Fruit fly (Drosophila melanogaster) whole organism, embryonic: ENCODE results near the gene nudC.

ENCODE experiments used
- B-H1 ChIP-seq: fragments of 200-800 bp; sonication (Bioruptor generic); IDR thresholded peaks from 3 replicates; pipeline ENCODE4 v1.3.6; 2022; ENCODE audit warnings: missing biosample characterization, missing genetic modification characterization
- CG11696 ChIP-seq: fragments of 200-800 bp; sonication (Bioruptor generic); IDR thresholded peaks from 2 replicates; pipeline ENCODE4 v1.3.6; 2022; ENCODE audit warnings: missing biosample characterization, missing genetic modification characterization
- CG15479 ChIP-seq: fragments of 200-800 bp; sonication (Bioruptor generic); optimal IDR thresholded peaks from 3 replicates; lab custom pipeline; 2019; ENCODE audit warnings: missing biosample characterization, mild to moderate bottlenecking, missing genetic modification characterization, moderate library complexity
- CG16779 ChIP-seq: fragments of 200-800 bp; sonication (Bioruptor generic); IDR thresholded peaks from 2 replicates; pipeline ENCODE4 v1.3.6; 2022; ENCODE audit warnings: missing biosample characterization, missing genetic modification characterization
- CG17612 ChIP-seq: fragments of 200-800 bp; sonication (Bioruptor generic); IDR thresholded peaks from 2 replicates; pipeline ENCODE4 v1.3.6; 2022; ENCODE audit warnings: missing biosample characterization, missing genetic modification characterization
- CG17829 ChIP-seq: fragments of 200-800 bp; optimal IDR thresholded peaks from 2 replicates; lab custom pipeline; 2019; ENCODE audit warnings: missing biosample characterization, mild to moderate bottlenecking, missing genetic modification characterization, moderate library complexity
- CG2678 ChIP-seq: fragments of 200-800 bp; sonication (Bioruptor generic); optimal IDR thresholded peaks from 3 replicates; lab custom pipeline; 2019; ENCODE audit warnings: missing biosample characterization, mild to moderate bottlenecking, missing genetic modification characterization, moderate library complexity
- CG2889 ChIP-seq: fragments of 200-800 bp; sonication (Bioruptor generic); IDR thresholded peaks from 3 replicates; pipeline ENCODE4 v1.3.6; 2022; ENCODE audit warnings: missing biosample characterization, missing genetic modification characterization
- CG31365 ChIP-seq: fragments of 200-800 bp; sonication (Bioruptor generic); optimal IDR thresholded peaks from 2 replicates; lab custom pipeline; 2018; ENCODE audit warnings: missing biosample characterization, mild to moderate bottlenecking, missing genetic modification characterization
- CG32767 ChIP-seq: fragments of 200-800 bp; sonication (Bioruptor generic); IDR thresholded peaks from 2 replicates; pipeline ENCODE4 v1.3.6; 2022; ENCODE audit warnings: missing biosample characterization, missing genetic modification characterization
- CG33557 ChIP-seq: fragments of 200-800 bp; sonication (Bioruptor generic); optimal IDR thresholded peaks from 2 replicates; lab custom pipeline; 2019; ENCODE audit warnings: missing biosample characterization, mild to moderate bottlenecking, missing genetic modification characterization, moderate library complexity
- CG3407 ChIP-seq: fragments of 200-800 bp; sonication (Bioruptor generic); optimal IDR thresholded peaks from 2 replicates; lab custom pipeline; 2018; ENCODE audit warnings: missing biosample characterization, mild to moderate bottlenecking, missing genetic modification characterization
- CG4424 ChIP-seq: fragments of 200-800 bp; sonication (Bioruptor generic); optimal IDR thresholded peaks from 3 replicates; lab custom pipeline; 2016; ENCODE audit warnings: missing biosample characterization, missing genetic modification characterization
- CG4730 ChIP-seq: fragments of 200-800 bp; sonication (Bioruptor generic); IDR thresholded peaks from 2 replicates; pipeline ENCODE4 v1.3.6; 2022; ENCODE audit warnings: missing biosample characterization, missing genetic modification characterization
- CG6272 ChIP-seq: fragments of 200-800 bp; sonication (Bioruptor generic); IDR thresholded peaks from 2 replicates; pipeline ENCODE4 v1.3.6; 2022; ENCODE audit warnings: missing biosample characterization, missing genetic modification characterization
- CG6791 ChIP-seq: fragments of 200-800 bp; sonication (Bioruptor generic); IDR thresholded peaks from 3 replicates; pipeline ENCODE4 v1.3.6; 2022; ENCODE audit warnings: missing biosample characterization, missing genetic modification characterization; ENCODE audit not compliant: partially characterized antibody
- CG7372 ChIP-seq: fragments of 200-800 bp; sonication (Bioruptor generic); IDR thresholded peaks from 2 replicates; pipeline ENCODE4 v1.3.6; 2022; ENCODE audit warnings: missing biosample characterization, missing genetic modification characterization
- CG8388 ChIP-seq: fragments of 200-800 bp; sonication (Bioruptor generic); optimal IDR thresholded peaks from 2 replicates; lab custom pipeline; 2019; ENCODE audit warnings: missing biosample characterization, mild to moderate bottlenecking, missing genetic modification characterization, moderate library complexity
- Dek ChIP-seq: fragments of 200-800 bp; sonication (Bioruptor generic); optimal IDR thresholded peaks from 3 replicates; lab custom pipeline; 2019; ENCODE audit warnings: missing biosample characterization, mild to moderate bottlenecking, missing genetic modification characterization, moderate library complexity
- E2f1 ChIP-seq: fragments of 200-800 bp; sonication (Bioruptor generic); IDR thresholded peaks from 2 replicates; pipeline ENCODE4 v1.3.6; 2022; ENCODE audit warnings: missing biosample characterization, missing genetic modification characterization
- E2f2 ChIP-seq: fragments of 200-800 bp; sonication (Bioruptor generic); IDR thresholded peaks from 2 replicates; pipeline ENCODE4 v1.3.6; 2022; ENCODE audit warnings: missing biosample characterization, missing genetic modification characterization
- Fer2 ChIP-seq: fragments of 200-800 bp; sonication (Bioruptor generic); optimal IDR thresholded peaks from 2 replicates; lab custom pipeline; 2018; ENCODE audit warnings: missing biosample characterization, mild to moderate bottlenecking, missing genetic modification characterization, moderate library complexity
- Fer3 ChIP-seq: fragments of 200-800 bp; sonication (Bioruptor generic); optimal IDR thresholded peaks from 2 replicates; lab custom pipeline; 2018; ENCODE audit warnings: missing biosample characterization, mild to moderate bottlenecking, missing genetic modification characterization, moderate library complexity
- Hr39 ChIP-seq: fragments of >200 bp; optimal IDR thresholded peaks from 2 replicates; lab custom pipeline; 2017
- Jarid2 ChIP-seq: fragments of 200-800 bp; sonication (Bioruptor generic); optimal IDR thresholded peaks from 3 replicates; lab custom pipeline; 2017; ENCODE audit warnings: mild to moderate bottlenecking, missing biosample characterization, missing genetic modification reagents, missing genetic modification characterization
- Lim3 ChIP-seq: fragments of 200-800 bp; sonication (Bioruptor generic); IDR thresholded peaks from 2 replicates; pipeline ENCODE4 v1.3.6; 2022; ENCODE audit warnings: missing biosample characterization, missing genetic modification characterization
- MTF-1 ChIP-seq: fragments of 200-800 bp; sonication (Bioruptor generic); optimal IDR thresholded peaks from 2 replicates; lab custom pipeline; 2018; ENCODE audit warnings: missing biosample characterization, mild to moderate bottlenecking, missing genetic modification characterization, borderline replicate concordance
- Six4 ChIP-seq: fragments of 200-800 bp; sonication (Bioruptor generic); optimal IDR thresholded peaks from 2 replicates; lab custom pipeline; 2016; ENCODE audit warnings: missing biosample characterization, missing genetic modification characterization
- Sox100B ChIP-seq: fragments of 200-800 bp; sonication (Bioruptor generic); optimal IDR thresholded peaks from 3 replicates; lab custom pipeline; 2018; ENCODE audit warnings: missing biosample characterization, mild to moderate bottlenecking, missing genetic modification characterization
- Ssrp ChIP-seq: fragments of 200-800 bp; sonication (Bioruptor generic); optimal IDR thresholded peaks from 2 replicates; lab custom pipeline; 2018; ENCODE audit warnings: missing biosample characterization, mild to moderate bottlenecking, missing genetic modification characterization, moderate library complexity
- Tbp ChIP-seq: fragments of >200 bp; optimal IDR thresholded peaks from 2 replicates; lab custom pipeline; 2018; ENCODE audit warnings: missing biosample characterization, missing genetic modification characterization
- Trl ChIP-seq, 3 experiments: fragments of >200 bp in 2 of 3; fragments of 200-800 bp in 1 of 3; sonication (Bioruptor generic) in 1 of 3; optimal IDR thresholded peaks; 2 replicates in 1 of 3; 3 replicates in 2 of 3; lab custom pipeline; 2016 to 2017; ENCODE audit warnings: missing biosample characterization in 1 of 3, missing genetic modification characterization in 1 of 3
- Xrp1 ChIP-seq: fragments of 200-800 bp; sonication (Bioruptor generic); IDR thresholded peaks from 2 replicates; pipeline ENCODE4 v1.3.6; 2022; ENCODE audit warnings: missing biosample characterization, missing genetic modification characterization
- ara ChIP-seq: fragments of 200-800 bp; sonication (Bioruptor generic); IDR thresholded peaks from 2 replicates; pipeline ENCODE4 v1.3.6; 2022; ENCODE audit warnings: missing biosample characterization, missing genetic modification characterization
- bcd ChIP-seq: fragments of 200-800 bp; sonication (Bioruptor generic); optimal IDR thresholded peaks from 2 replicates; lab custom pipeline; 2017; ENCODE audit warnings: missing biosample characterization, mild to moderate bottlenecking, missing genetic modification characterization
- cad ChIP-seq: fragments of >200 bp; optimal IDR thresholded peaks from 2 replicates; lab custom pipeline; 2017; ENCODE audit warnings: missing biosample characterization, missing genetic modification characterization
- caup ChIP-seq: fragments of 200-800 bp; sonication (Bioruptor generic); optimal IDR thresholded peaks from 3 replicates; lab custom pipeline; 2017; ENCODE audit warnings: missing biosample characterization, mild to moderate bottlenecking, missing genetic modification characterization, moderate library complexity; ENCODE audit not compliant: severe bottlenecking
- cg ChIP-seq: fragments of 200-800 bp; sonication (Bioruptor generic); optimal IDR thresholded peaks from 3 replicates; lab custom pipeline; 2019; ENCODE audit warnings: missing biosample characterization, mild to moderate bottlenecking, missing genetic modification characterization, moderate library complexity
- emc ChIP-seq: fragments of 200-800 bp; sonication (Bioruptor generic); optimal IDR thresholded peaks from 2 replicates; lab custom pipeline; 2016; ENCODE audit warnings: missing biosample characterization, missing genetic modification characterization
- hth ChIP-seq: fragments of >200 bp; optimal IDR thresholded peaks from 2 replicates; lab custom pipeline; 2017; ENCODE audit warnings: inconsistent platforms
- klu ChIP-seq: fragments of 200-800 bp; sonication (Bioruptor generic); IDR thresholded peaks from 2 replicates; pipeline ENCODE4 v1.3.6; 2022; ENCODE audit warnings: missing biosample characterization, missing genetic modification characterization
- lola ChIP-seq, 3 experiments: fragments of >200 bp in 2 of 3; fragments of 200-800 bp in 1 of 3; sonication (Bioruptor generic) in 1 of 3; optimal IDR thresholded peaks; 2 replicates each; lab custom pipeline; 2017 to 2019; ENCODE audit warnings: missing biosample characterization in 3 of 3, missing genetic modification characterization in 3 of 3, mild to moderate bottlenecking in 1 of 3, moderate library complexity in 1 of 3
- mam ChIP-seq: fragments of 200-800 bp; sonication (Bioruptor generic); optimal IDR thresholded peaks from 3 replicates; lab custom pipeline; 2016; ENCODE audit warnings: missing biosample characterization, missing genetic modification characterization
- mld ChIP-seq: fragments of 200-800 bp; sonication (Bioruptor generic); IDR thresholded peaks from 3 replicates; pipeline ENCODE4 v1.3.6; 2022; ENCODE audit warnings: missing biosample characterization, missing genetic modification characterization; ENCODE audit not compliant: partially characterized antibody
- pan ChIP-seq, 4 experiments: fragments of >200 bp in 3 of 4; fragments of 200-800 bp in 1 of 4; sonication (Bioruptor generic) in 1 of 4; optimal IDR thresholded peaks in 3 of 4; IDR thresholded peaks in 1 of 4; 2 replicates each; pipeline versions ENCODE4 v1.3.6 to Lab custom; 2017 to 2022; ENCODE audit warnings: missing biosample characterization in 2 of 4, missing genetic modification characterization in 2 of 4, mixed read lengths in 1 of 4
- pb ChIP-seq: fragments of 200-800 bp; sonication (Bioruptor generic); optimal IDR thresholded peaks from 3 replicates; lab custom pipeline; 2016; ENCODE audit warnings: missing biosample characterization, missing genetic modification characterization
- row ChIP-seq: fragments of 200-800 bp; sonication (Bioruptor generic); IDR thresholded peaks from 3 replicates; pipeline ENCODE4 v1.3.6; 2022; ENCODE audit warnings: missing biosample characterization, missing genetic modification characterization
- sima ChIP-seq: fragments of 200-800 bp; sonication (Bioruptor generic); optimal IDR thresholded peaks from 2 replicates; lab custom pipeline; 2016; ENCODE audit warnings: missing biosample characterization, missing genetic modification characterization
- sna ChIP-seq: fragments of 200-800 bp; sonication (Bioruptor generic); IDR thresholded peaks from 2 replicates; pipeline ENCODE4 v1.3.6; 2022; ENCODE audit warnings: missing biosample characterization, missing genetic modification characterization; ENCODE audit not compliant: partially characterized antibody
- tap ChIP-seq: fragments of 200-800 bp; optimal IDR thresholded peaks from 3 replicates; lab custom pipeline; 2019; ENCODE audit warnings: missing biosample characterization, mild to moderate bottlenecking, missing genetic modification characterization, moderate library complexity
- trh ChIP-seq: fragments of 200-800 bp; sonication (Bioruptor generic); optimal IDR thresholded peaks from 2 replicates; lab custom pipeline; 2016; ENCODE audit warnings: missing biosample characterization, missing genetic modification characterization

nudC gene

DNA sequence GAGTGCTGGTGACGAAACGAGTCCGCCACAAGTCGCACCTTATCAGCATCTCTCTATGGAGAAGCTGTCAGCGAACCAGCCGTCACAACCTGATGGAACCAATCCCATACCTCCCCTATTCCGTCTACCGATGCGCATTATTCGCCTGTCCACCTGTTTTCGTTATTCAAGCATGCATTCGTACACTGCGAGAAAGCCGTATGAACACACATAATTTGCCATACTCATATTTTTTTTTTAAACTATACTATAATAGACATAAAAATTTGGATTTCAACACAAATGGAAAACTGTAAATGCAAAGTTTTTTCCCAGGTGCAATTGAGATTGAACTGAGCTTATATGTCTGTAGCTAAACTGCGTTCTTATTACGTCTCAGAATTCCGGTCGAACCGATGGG lies 8.2 kb upstream of the nudC start (continued):
- TF ChIP-seq CG4424 (GFP tag; lab: Kevin White, UChicago), result no peak
- no peak for TF ChIP-seq Ssrp (tag; lab: Kevin White, UChicago)
- TF ChIP-seq E2f1 (GFP tag; lab: Robert Waterston, UW), result 0 out of 2 replicates have a peak, but pooled peaks have one; percentile 13
- no peak for TF ChIP-seq CG2678
- TF ChIP-seq Fer2 (tag; lab: Kevin White, UChicago), result no peak
- TF ChIP-seq E2f2 (GFP tag; lab: Robert Waterston, UW), result no peak
- no peak for TF ChIP-seq Fer3
- no peak for TF ChIP-seq bcd (GFP tag; lab: Kevin White, UChicago)
- no peak for TF ChIP-seq MTF-1 (GFP tag; lab: Kevin White, UChicago)
- TF ChIP-seq emc (GFP tag; lab: Kevin White, UChicago), result no peak
- no peak for TF ChIP-seq Six4 (GFP tag; lab: Kevin White, UChicago)
- no peak for TF ChIP-seq CG6272
- no peak for TF ChIP-seq mam (GFP tag; lab: Kevin White, UChicago)
- TF ChIP-seq CG7372 (GFP tag; lab: Robert Waterston, UW), result no peak
- no peak for TF ChIP-seq klu (GFP tag; lab: Robert Waterston, UW)
- no peak for TF ChIP-seq ara
- TF ChIP-seq CG11696 (GFP tag; lab: Robert Waterston, UW), result no peak
- TF ChIP-seq CG33557, result no peak
- no peak for TF ChIP-seq CG3407
- no peak for TF ChIP-seq hth
- TF ChIP-seq Dek (tag; lab: Kevin White, UChicago), result no peak
- 0 out of 3 replicates have a peak, but pooled peaks have one; percentile 35 for TF ChIP-seq row
- no peak for TF ChIP-seq CG15479 (GFP tag; lab: Kevin White, UChicago)
- TF ChIP-seq, all 482 proteins: peak for 17

DNA sequence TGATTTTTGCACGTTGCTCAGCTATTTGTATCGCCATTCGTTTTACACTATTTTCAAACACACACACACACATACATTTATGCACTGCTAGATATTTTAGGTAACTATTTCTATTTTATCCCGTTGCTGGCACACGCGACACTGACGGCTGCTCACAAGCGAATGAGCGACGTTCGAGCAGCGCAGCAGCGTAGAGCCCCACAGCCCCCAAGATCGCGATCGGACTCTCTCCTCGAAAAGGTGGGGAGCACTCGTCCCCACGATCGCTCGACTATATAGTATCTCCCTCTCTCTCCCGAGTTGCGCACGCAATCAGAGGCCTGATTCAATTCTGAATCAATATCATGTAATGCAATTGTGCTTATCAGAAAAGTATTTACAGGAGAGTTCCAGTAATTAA lies 4.8 kb upstream of the nudC start:
- peak; percentile 40 for TF ChIP-seq caup (GFP tag; lab: Kevin White, UChicago)
- 0 out of 2 replicates have a peak, but pooled peaks have one; percentile 14 for TF ChIP-seq CG17612 (GFP tag; lab: Robert Waterston, UW)
- no peak for TF ChIP-seq CG2678
- no peak for TF ChIP-seq trh
- TF ChIP-seq pan (optimal IDR thresholded peaks at IDR 0.05; lab: Kevin White, UChicago), result no peak
- TF ChIP-seq pan (GFP tag; optimal IDR thresholded peaks at IDR 0.05 in 1 of 2, IDR thresholded peaks at IDR 0.05 in 1 of 2), result peak in 1 of 2 experiments; percentile 28
- no peak for TF ChIP-seq CG6791 (GFP tag; lab: Robert Waterston, UW)
- TF ChIP-seq Tbp, result no peak
- no peak for TF ChIP-seq CG31365
- TF ChIP-seq CG16779 (GFP tag; lab: Robert Waterston, UW), result no peak
- no peak for TF ChIP-seq CG17829 (tag; lab: Kevin White, UChicago)
- TF ChIP-seq cad (GFP tag; lab: Kevin White, UChicago), result no peak
- no peak for TF ChIP-seq pb (GFP tag; lab: Kevin White, UChicago)
- TF ChIP-seq Jarid2 (GFP tag; lab: Kevin White, UChicago), result peak; percentile 69
- no peak for TF ChIP-seq sima (GFP tag; lab: Kevin White, UChicago)
- no peak for TF ChIP-seq Xrp1 (GFP tag; lab: Robert Waterston, UW)
- no peak for TF ChIP-seq tap (tag; lab: Kevin White, UChicago)
- TF ChIP-seq Hr39 (lab: Kevin White, UChicago), result no peak
- no peak for TF ChIP-seq Sox100B
- peak; percentile 37 for TF ChIP-seq cg (GFP tag; lab: Kevin White, UChicago)
- TF ChIP-seq mld (GFP tag; lab: Robert Waterston, UW), result no peak
- no peak for TF ChIP-seq B-H1 (GFP tag; lab: Robert Waterston, UW)
- no peak for TF ChIP-seq hth
- no peak for TF ChIP-seq Lim3 (GFP tag; lab: Robert Waterston, UW)
- TF ChIP-seq CG32767, result no peak
- TF ChIP-seq lola (GFP tag; optimal IDR thresholded peaks at IDR 0.05; lab: Kevin White, UChicago), result no peak
- no peak for TF ChIP-seq CG2889 (GFP tag; lab: Robert Waterston, UW)
- TF ChIP-seq sna (GFP tag; lab: Robert Waterston, UW), result 0 out of 2 replicates have a peak, but pooled peaks have one; percentile 28
- TF ChIP-seq CG8388 (GFP tag; lab: Kevin White, UChicago), result no peak
- TF ChIP-seq CG4730 (GFP tag; lab: Robert Waterston, UW), result no peak
- peak; percentile 45 to 46 for TF ChIP-seq Trl (optimal IDR thresholded peaks at IDR 0.05; lab: Kevin White, UChicago)
- TF ChIP-seq Trl (GFP tag; optimal IDR thresholded peaks at IDR 0.05; lab: Kevin White, UChicago), result no peak
